Fruit fly (Drosophila melanogaster): ENCODE measurements around the gene Ugt37E1.

DNA sequence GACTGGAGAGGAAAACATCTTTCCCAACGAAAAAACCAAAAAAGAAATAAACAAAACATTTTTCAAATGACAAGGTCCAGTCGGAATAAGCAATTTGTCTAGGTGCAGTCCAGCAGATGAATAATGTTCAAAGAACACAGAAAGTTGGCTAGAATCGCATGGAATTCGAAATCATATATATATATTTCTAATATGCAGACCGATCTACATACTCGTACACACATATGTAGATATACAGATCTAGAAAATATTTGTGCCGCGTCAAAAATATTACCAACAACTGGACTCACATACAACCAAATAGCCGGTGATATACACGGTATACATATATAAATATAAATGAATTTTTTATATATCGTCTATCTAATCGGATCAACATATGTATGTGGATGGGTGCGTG is 43.3 kb downstream of the Ugt37E1 start:
- TF ChIP-seq CG8478 (optimal IDR thresholded peaks at IDR 0.05): no peak
- no peak for TF ChIP-seq CTCF (optimal IDR thresholded peaks at IDR 0.05)
